Worm (Caenorhabditis elegans) whole organism, dauer: ENCODE data around the gene atg-2.

Experiments
- unc-62 ChIP-seq: sonication (generic microtip); optimal IDR thresholded peaks from 2 replicates; lab custom pipeline; 2017; ENCODE audit warnings: missing biosample characterization, missing genetic modification reagents, missing genetic modification characterization

Gene atg-2

DNA sequence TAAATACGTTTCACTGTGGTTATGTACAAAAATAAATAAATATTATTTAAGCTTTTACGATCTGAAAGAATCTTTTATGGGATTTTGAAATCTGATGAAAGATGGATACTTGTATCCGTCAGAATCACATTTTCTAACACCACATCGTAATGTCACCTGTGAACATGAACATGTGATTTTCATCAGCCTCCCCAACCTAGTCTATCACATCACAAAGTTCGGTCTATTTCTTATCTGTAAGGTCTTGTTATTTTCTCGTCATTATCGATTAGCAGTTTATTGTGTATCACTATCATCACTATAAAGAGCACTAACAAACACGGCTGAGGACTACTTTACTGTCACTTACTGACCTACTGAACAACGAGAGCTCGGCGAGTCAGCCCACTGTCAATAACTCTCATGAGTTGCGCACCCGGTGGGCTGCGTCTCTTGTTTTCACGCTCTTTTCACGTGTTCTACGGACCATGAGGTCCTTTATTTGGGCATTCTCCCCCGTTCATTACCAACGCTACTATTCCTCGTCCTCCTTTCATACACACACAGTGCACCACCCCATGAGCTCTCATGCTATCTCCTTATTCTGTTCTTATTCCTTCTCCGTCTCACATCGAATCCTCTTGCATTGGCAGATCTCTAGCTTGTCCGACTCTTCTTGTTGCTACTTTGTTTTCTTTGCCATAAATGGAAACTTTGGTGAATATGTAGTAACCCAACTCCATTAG is 736 bp downstream of the atg-2 start:
- no peak for TF ChIP-seq unc-62 (GFP tag; lab: Kevin White, UChicago)

DNA sequence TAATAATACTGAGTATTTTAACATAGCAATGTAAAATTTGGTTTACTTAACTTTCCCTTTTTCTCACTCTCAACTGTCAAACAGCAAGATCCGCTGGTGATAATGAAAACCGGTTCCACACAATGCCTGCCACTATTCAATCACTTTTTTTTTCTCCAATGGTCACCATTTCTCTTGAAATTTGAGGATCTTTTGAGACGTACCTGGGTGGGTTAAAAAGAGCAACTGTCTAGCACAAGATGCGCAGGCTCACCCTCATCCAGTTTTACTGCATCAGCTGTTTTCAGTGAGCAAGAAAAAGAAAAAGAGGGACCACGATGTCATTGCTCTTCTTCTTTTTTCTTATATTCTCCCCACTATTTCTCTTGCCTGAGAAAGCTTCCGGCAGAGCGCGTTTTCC is 1.7 kb downstream of the atg-2 start:
- TF ChIP-seq unc-62 (GFP tag; lab: Kevin White, UChicago) = no peak

DNA sequence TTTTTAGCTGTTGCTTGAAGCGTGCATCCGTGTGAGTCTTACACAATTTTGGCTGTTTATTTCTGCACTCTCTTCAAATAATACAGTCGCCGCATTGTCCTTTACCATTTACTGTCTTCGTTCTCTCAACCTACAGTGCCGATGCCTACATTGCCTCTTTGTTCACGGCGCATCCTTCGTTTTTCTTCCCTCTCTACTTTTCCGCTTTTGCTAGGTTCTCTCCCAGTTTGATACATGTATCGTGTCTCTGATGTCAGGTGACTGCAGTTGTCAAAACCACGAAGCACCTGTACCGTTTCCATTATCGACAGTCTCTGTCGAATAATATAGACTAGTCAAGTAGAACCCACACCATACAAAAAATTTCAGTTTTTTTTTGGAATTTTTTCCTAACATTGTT is 2.1 kb downstream of the atg-2 start:
- no peak for TF ChIP-seq unc-62 (GFP tag; lab: Kevin White, UChicago)

DNA sequence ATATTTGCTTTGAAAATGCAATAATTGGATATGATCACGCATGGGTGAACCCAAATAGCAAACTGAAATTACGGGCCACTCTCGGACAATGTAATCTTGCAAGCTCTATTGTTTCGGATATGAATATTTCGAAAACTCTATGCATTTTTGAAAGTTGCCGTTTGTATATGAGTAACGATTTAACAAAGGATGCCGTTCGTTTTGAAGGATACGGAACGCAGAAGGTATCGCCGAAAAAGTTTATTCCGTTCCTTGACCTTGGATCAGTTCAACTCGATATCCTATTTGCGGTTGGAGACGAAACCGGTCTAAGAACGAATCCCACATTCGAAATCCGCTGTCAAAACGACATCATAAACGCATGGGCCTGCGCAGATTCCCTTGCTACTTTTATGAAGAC is 6.5 kb downstream of the atg-2 start:
- TF ChIP-seq unc-62 (GFP tag; lab: Kevin White, UChicago) = no peak

DNA sequence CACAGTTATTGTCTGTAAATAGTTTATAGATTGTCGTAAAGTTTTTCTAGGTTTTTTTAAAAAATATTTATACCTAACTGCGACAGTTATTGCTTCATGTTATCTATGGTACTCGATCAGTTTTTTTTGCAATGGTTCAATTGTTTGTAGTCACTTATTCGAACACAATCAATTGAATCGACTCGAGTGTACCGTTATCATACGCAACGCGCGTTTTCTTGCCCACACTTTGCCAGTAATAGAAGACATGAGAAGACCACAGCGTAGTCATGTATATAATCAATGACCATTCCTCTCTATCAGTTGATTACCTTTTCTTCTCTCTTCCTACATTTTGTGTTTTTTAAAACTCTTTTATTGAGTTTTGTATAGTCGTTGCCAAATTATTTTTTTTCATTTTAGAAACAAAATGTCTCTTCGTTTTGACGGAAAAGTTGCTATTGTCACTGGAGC is 11.5 kb downstream of the atg-2 start, which contains the start of gene dhs-28:
TSS of gene dhs-28 (plus strand) at position 403 of the 453 bp plus-strand sequence.
- no peak for TF ChIP-seq unc-62 (GFP tag; lab: Kevin White, UChicago)

DNA sequence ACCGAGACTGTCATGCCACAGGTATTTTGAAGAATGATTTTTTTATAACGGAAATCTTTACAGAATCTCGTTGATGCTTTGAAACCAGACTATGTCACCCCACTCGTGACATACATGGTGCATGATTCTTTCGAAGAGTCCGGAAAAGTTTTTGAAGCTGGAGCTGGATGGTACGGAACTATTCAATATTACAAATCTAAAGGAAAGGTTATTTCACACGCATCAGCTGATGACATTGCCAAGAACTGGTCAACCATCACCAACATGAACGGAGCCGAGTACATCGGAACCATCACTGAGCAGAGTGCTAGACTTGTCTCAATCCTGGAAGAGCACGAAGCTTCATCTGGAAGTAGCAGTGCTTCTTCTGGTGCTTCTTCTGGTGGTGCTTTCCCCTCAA is 12.6 kb downstream of the atg-2 start:
- no peak for TF ChIP-seq unc-62 (GFP tag; lab: Kevin White, UChicago)

DNA sequence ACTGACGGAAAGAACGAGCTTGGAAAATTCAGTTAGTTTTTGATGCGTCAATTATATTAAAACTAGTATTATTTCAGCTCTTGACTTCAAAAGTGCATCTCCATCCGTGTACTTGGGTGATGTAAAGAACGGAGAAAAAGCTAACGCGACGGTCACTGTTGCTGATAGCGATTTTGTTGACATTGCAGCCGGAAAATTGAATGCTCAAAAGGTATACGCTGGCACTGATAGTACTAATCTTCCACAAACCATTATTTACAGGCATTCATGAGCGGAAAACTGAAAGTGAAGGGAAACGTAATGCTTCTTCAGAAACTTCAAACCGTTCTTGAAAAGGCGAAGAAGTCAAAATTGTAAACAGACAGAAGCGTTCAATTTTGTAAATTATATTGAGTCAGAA is 13.1 kb downstream of the atg-2 start:
- no peak for TF ChIP-seq unc-62 (GFP tag; lab: Kevin White, UChicago)

DNA sequence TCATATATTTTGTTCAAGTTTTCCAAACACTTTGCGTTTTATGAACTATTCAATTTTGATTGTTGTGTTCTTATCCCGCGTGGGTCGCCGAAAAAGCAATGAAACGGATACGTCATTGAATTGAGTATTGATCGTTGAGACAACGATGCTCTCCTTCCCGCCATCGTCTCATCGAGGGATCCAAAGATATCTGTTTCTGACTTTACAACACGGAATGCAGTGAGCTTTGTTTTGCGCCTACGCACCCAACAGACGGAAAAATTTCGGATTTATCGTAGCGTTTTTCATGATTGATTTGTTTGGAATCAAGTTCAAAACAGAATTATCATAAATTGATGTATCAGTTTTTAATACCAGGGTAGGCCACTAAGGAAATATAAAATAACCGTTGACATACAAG is 16.0 kb downstream of the atg-2 start:
- no peak for TF ChIP-seq unc-62 (GFP tag; lab: Kevin White, UChicago)

DNA sequence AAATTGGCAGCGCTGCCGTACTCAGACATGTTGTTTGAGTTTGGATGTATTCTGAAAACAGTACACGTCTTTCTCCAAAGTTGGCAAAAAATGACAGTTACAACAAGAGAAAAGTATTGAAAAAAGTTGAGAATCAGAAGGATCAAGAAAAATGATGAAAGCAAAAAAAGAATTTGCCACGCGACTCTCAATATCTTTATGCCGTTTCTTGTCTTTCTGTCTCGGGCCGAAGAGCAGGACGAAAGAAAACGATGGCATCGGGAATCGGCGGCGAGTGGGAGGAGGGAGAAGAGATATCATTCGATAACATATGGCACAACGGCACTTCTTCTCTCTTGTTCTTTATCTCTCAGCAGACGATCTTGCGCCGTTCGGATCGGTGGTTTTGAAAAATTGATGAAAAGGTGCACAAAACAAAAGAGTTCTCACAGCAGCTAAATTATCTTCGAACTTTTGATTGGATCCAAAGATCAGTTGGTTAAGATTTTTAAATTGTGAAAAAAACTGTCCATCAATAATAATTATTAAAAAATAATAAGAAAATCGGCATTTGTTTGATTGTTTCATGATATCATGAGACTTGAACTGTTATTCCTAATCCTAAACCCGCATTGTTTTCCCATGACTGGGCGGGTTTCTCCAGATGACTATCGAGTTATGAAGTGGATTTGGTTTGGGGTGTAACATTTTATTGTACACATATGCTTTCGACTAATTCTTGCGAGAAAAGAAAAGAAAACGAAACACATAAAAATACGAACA is 16.8 kb downstream of the atg-2 start, which contains the start of gene gei-15:
TSS of gene gei-15 (minus strand) at position 51 of the 762 bp plus-strand sequence.
- no peak for TF ChIP-seq unc-62 (GFP tag; lab: Kevin White, UChicago)

DNA sequence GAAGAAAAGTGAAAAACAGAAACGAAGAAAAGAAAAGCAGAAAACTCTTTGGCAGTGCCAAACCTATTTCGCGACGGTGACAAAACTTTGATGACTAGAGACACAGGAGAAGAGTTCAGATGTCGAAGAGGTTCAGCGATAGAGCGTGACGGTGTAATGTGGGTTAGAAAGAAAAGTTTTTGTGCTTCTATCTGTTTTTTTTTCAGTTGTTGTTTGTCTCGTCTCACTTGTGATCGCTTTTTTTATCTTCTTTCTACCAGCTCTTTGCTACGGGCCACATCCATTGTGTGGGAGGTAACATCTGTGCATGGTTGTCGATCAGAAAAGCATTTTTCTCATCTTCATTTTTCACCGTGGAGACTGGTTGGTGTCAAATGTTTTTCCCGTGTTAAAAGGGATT is 19.3 kb downstream of the atg-2 start, which contains the start of gene F41B4.1:
TSS of gene F41B4.1 (minus strand) at position 23 of the 400 bp plus-strand sequence.
- no peak for TF ChIP-seq unc-62 (GFP tag; lab: Kevin White, UChicago)

DNA sequence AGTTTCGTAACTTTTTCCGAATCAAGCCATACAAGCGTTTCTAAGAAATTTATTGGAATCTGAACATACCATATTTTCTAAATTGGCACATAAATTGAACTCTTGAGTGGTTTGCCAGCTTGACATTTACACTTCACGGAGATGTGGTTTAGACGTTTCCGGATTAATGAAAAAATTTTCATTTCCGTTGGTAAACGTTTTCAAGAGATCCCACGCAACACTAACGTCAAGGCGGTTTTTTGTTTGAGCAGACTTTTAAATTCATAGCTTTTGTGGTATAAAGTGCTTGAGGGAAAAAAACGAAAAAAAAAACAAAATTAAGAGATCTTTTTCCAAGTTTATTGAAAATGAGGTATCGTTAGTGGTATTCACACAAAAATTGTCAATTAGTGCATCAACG is 28.6 kb downstream of the atg-2 start, which contains the start of gene F41B4.2:
TSS of gene F41B4.2 (minus strand) at position 101 of the 400 bp plus-strand sequence.
- no peak for TF ChIP-seq unc-62 (GFP tag; lab: Kevin White, UChicago)

DNA sequence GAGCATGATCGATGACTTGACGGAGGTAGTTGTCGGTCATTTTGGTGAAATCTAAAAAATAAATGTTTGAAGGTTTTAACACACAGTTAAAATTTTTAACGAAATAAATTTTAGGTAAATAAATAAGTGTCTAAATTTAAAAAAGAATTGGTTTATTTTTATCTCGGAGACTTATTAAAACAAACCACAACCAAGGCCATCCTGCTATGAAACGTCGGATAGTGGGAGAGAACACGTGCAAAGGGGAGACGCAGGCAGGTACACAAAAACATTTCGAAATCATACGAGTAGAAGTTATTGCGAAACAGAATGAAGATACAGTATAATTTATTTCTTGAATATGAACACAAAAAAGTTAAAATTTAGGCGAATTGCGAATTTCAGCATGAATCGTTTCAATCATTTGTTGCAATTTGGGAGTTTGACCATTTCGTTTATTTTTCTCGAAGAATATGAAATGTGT is 29.5 kb downstream of the atg-2 start, which contains the start of gene F41B4.3:
TSS of gene F41B4.3 (minus strand) at position 51 of the 463 bp plus-strand sequence.
- TF ChIP-seq unc-62 (GFP tag; lab: Kevin White, UChicago) = no peak

DNA sequence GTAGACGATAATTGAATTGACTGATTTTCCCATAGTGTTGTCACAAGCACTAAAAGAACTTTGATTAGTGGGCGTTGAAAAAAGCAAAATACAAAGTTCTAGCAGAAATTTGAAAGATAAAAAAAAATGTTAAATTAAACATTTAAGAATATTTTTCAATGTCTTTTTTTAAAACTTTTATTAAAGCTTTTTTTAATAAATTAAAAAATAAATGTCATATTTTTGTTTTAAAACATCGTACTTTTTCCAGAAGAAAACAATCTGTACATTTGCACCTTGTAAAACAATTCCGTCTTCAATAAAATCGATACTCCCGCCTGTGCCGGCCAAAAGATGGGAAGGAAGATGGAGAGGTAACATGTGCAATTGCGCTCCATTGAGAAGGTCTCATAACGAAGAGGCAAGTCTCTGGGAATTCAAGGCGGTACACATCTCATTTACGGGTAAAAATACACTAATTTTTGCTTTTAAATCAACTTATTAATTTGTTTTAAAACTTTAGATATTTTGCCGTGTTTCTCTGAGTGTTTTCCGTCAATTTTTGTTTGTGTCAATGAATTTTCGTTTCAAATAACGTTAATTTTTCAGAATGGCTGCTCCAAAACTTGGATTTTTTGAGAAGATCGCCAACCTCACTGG is 34.2 kb downstream of the atg-2 start, which contains the start of the genes glr-6 and asg-2:
TSS of gene glr-6 (minus strand) at position 51 of the 639 bp plus-strand sequence.
TSS of gene asg-2 (plus strand) at position 589 of the 639 bp plus-strand sequence.
- no peak for TF ChIP-seq unc-62 (GFP tag; lab: Kevin White, UChicago)

DNA sequence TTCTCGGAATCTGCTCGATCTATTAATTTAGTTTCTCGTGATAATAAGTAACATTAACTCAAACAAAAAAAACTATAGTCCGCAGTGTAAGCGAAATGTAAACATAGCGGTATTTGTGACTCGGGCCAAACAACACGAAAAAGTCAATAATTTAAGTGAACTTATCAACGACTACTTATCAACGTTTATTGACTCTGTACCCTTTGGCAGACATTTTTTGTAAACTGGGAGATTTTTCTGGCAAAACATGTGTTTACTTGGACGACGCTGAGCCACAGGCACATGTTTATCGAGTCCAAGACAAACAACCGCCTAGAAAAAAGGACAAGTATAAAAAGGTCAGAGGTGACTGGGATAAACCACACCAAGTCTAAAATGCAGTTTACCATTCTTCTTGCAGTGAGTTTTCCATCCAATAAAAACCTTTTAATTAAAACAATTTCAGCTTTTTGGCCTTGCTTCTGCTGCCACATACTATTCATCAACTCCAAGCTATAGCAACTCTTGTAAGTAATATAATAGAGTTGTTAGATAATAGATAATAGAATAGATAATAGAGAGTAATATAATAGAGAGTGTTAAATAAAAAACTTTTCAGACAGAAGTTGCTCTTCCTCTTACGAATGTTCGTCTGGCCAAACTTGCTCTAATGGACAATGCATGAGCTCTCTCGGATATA is 38.0 kb downstream of the atg-2 start, which contains the start of gene C53B7.3:
TSS of gene C53B7.3 (plus strand) at position 362 of the 679 bp plus-strand sequence.
- TF ChIP-seq unc-62 (GFP tag; lab: Kevin White, UChicago) = no peak

DNA sequence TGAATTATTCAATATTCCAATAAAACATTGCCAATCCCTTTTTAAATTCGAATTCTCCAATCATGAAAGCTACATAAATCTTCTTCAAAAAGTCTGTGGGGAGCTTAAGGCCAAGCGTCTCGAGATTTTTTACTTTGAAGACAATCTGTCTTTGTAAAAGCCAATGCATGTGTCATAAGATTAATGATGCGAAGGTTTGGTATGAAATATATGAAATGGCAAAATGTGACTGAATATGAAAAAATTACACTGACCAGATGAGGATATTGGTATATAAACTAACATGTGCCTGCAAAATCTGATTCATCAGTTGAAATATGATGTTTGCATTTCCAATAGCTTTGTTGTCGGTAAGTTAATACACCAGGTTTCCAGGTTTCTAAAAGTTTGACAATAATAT is 39.4 kb downstream of the atg-2 start, which contains the start of gene C53B7.2:
TSS of gene C53B7.2 (plus strand) at position 301 of the 400 bp plus-strand sequence.
- no peak for TF ChIP-seq unc-62 (GFP tag; lab: Kevin White, UChicago)
